Fruit fly (Drosophila melanogaster): Measurements from ENCODE around the gene Msr-110.

dm6 chr3L:5569724-5570123 is 7.4 kb downstream of the Msr-110 start:
- no peak for TF ChIP-seq psq (GFP tag; optimal IDR thresholded peaks at IDR 0.05)
- no peak for TF ChIP-seq Hnf4 (GFP tag; optimal IDR thresholded peaks at IDR 0.05)
- TF ChIP-seq fru (GFP tag; optimal IDR thresholded peaks at IDR 0.05), result no peak
- no peak for TF ChIP-seq pan (optimal IDR thresholded peaks at IDR 0.05)
- TF ChIP-seq tai (GFP tag; optimal IDR thresholded peaks at IDR 0.05), result no peak
- TF ChIP-seq Hr78 (GFP tag; optimal IDR thresholded peaks at IDR 0.05), result no peak
- TF ChIP-seq usp (GFP tag; optimal IDR thresholded peaks at IDR 0.05), result no peak
- no peak for TF ChIP-seq N (GFP tag; optimal IDR thresholded peaks at IDR 0.05)
- TF ChIP-seq Mio (GFP tag; optimal IDR thresholded peaks at IDR 0.05), result no peak
- TF ChIP-seq OdsH (GFP tag; optimal IDR thresholded peaks at IDR 0.05), result no peak
- no peak for TF ChIP-seq CG9705 (GFP tag; optimal IDR thresholded peaks at IDR 0.05)
